Worm (Caenorhabditis elegans): ENCODE results near the gene wrk-1.

Gene wrk-1

DNA sequence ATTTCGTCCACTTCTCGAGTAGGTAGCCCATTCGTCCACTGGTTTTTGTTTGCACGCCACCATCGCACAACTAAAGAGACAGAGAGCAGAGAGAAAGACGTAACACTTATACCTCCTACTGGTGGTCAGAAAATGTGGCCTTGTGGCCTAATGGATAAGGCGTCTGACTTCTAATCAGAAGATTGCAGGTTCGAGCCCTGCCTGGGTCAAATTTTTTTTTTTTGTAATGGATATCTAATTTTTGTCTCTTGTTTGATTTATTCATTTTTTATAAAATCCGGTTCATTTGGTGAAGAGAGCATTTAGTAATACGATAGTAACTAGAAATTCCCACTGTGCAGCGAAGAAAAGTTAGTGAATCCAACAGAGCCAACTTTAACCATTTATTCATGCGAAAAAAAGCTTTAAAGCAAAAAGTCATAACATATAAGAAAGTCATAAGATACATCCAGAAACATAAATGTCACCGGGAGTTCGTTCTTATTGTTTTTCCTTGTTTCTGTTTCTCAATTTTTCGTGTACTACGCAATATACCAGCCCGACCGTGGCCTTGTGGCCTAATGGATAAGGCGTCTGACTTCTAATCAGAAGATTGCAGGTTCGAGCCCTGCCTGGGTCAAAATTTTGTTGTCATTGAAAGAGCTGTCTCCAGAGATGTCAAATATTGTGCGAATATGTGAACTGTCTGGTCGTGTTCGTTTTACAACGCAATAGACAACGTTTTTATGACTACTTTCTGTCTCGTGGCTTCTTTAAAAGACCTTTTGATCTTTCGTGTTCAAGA is 6.1 kb downstream of the wrk-1 start (continued):
- TF ChIP-seq F13H6.1 (tag; optimal IDR thresholded peaks at IDR 0.05) (peak; percentile 10), alr-1 (tag; optimal IDR thresholded peaks at IDR 0.05) (no peak), nhr-21 (tag; optimal IDR thresholded peaks at IDR 0.05) (peak; percentile 48), C34F6.9 (tag; optimal IDR thresholded peaks at IDR 0.05) (peak; percentile 12), lin-13 (GFP tag; optimal IDR thresholded peaks at IDR 0.05) (peak; percentile 36), nhr-237 (tag; optimal IDR thresholded peaks at IDR 0.05) (no peak)

DNA sequence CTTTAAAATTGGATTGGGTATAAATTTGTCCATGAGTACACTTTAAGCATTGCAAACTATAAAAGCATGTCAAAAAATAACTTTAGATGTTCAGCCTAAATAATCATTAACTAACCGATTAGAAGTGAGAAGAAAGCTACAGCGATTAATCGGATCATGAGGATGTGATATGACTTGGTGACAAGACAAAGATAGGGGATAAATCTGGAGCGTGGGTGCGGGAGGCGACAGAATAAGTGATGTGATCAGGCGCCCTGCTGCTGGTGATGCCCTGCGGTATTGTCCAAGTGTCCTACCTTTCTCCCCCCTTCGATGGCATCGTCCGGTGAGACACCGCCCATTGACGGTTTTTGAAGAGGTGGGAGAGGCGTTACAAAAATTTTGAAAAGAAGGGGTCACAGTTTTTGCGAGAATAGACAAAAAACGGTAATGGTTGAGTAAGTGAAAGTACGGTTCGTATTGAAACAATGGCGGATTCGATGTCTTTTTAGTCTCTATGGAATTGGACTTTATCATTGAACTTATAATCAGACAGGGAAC is 7.7 kb downstream of the wrk-1 start, which contains the start of gene F41D9.2:
TSS of gene F41D9.2 (minus strand) at position 304 of the 540 bp plus-strand sequence.
- no peak for TF ChIP-seq mdl-1 (tag; optimal IDR thresholded peaks at IDR 0.05)
- peak; percentile 61 for TF ChIP-seq blmp-1 (tag; optimal IDR thresholded peaks at IDR 0.05; ENCODE audit: insufficient read depth)

- TF ChIP-seq Y55F3AM.14 (GFP tag; optimal IDR thresholded peaks at IDR 0.05) (no peak), lsy-2 (tag; optimal IDR thresholded peaks at IDR 0.05) (no peak), lin-11 (tag; optimal IDR thresholded peaks at IDR 0.05) (no peak), nhr-10 (tag; optimal IDR thresholded peaks at IDR 0.05) (no peak), ceh-16 (tag; optimal IDR thresholded peaks at IDR 0.05) (no peak), ztf-1 (GFP tag; conservative IDR thresholded peaks at IDR 0.05) (no peak), nhr-129 (tag; optimal IDR thresholded peaks at IDR 0.05) (peak; percentile 49), fos-1 (tag; optimal IDR thresholded peaks at IDR 0.05) (peak; percentile 4), elt-1 (tag; optimal IDR thresholded peaks at IDR 0.05) (no peak), sem-4 (tag; optimal IDR thresholded peaks at IDR 0.05) (no peak), mab-5 (tag; optimal IDR thresholded peaks at IDR 0.05) (no peak), crh-2 (tag; optimal IDR thresholded peaks at IDR 0.05) (peak; percentile 54), ceh-82 (tag; optimal IDR thresholded peaks at IDR 0.05) (no peak), nhr-12 (tag; optimal IDR thresholded peaks at IDR 0.05) (no peak), sma-9 (GFP tag; optimal IDR thresholded peaks at IDR 0.05) (peak; percentile 40), sma-9 (tag; optimal IDR thresholded peaks at IDR 0.05) (no peak), ztf-11 (tag; optimal IDR thresholded peaks at IDR 0.05) (no peak)
These were observed 10.7 kb downstream of the wrk-1 start for ce11 chrX:8381651-8382050.

DNA sequence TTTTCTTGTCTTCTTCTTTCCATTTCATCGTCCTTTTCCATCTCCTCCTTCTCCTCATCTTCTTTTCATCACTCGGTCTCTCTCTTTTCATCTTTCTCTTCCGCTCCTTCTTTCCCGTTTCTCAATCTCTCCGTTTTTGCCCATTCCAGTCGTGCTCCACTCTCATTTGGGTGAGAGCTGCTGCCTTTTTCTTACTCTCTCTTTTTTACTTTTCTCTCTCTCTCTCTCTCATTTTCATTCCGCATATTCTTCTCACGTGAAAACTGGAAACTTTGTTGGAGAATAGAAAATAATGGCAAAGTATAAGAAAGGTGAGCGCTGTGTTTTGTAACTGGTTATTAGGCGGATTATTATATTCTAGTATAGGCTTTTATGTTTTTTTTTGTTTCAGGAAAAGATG is 14.1 kb downstream of the wrk-1 start, which contains the start of gene tbc-18:
TSS of gene tbc-18 (plus strand) at position 246 of the 400 bp plus-strand sequence.
- TF ChIP-seq nhr-10 (tag; optimal IDR thresholded peaks at IDR 0.05) (no peak), sem-4 (tag; optimal IDR thresholded peaks at IDR 0.05) (no peak), F13H6.1 (tag; optimal IDR thresholded peaks at IDR 0.05) (peak; percentile 60), ceh-16 (tag; optimal IDR thresholded peaks at IDR 0.05) (no peak), ztf-4 (tag; optimal IDR thresholded peaks at IDR 0.05) (peak; percentile 41), fos-1 (tag; optimal IDR thresholded peaks at IDR 0.05) (no peak), Y55F3AM.14 (GFP tag; optimal IDR thresholded peaks at IDR 0.05) (peak; percentile 34), lin-39 (tag; optimal IDR thresholded peaks at IDR 0.05) (no peak), nhr-77 (tag; optimal IDR thresholded peaks at IDR 0.05) (no peak), ZK546.5 (tag; optimal IDR thresholded peaks at IDR 0.05) (no peak), nhr-6 (tag; optimal IDR thresholded peaks at IDR 0.05) (peak; percentile 23), nhr-23 (tag; optimal IDR thresholded peaks at IDR 0.05) (no peak), nhr-237 (tag; optimal IDR thresholded peaks at IDR 0.05) (no peak), gmeb-1 (tag; optimal IDR thresholded peaks at IDR 0.05) (no peak), C34F6.9 (tag; optimal IDR thresholded peaks at IDR 0.05) (peak; percentile 73), ceh-82 (tag; optimal IDR thresholded peaks at IDR 0.05) (no peak), R02D3.7 (tag; optimal IDR thresholded peaks at IDR 0.05) (no peak), sma-9 (GFP tag; optimal IDR thresholded peaks at IDR 0.05) (peak; percentile 45), sma-9 (tag; optimal IDR thresholded peaks at IDR 0.05) (no peak), lsy-2 (tag; optimal IDR thresholded peaks at IDR 0.05) (peak in 1 of 2 experiments; percentile 49), blmp-1 (tag; optimal IDR thresholded peaks at IDR 0.05; ENCODE audit: insufficient read depth) (no peak), elt-1 (tag; optimal IDR thresholded peaks at IDR 0.05) (no peak), unc-39 (tag; optimal IDR thresholded peaks at IDR 0.05) (no peak), snpc-4 (tag; optimal IDR thresholded peaks at IDR 0.05) (no peak), nhr-25 (tag; optimal IDR thresholded peaks at IDR 0.05) (no peak), lin-11 (tag; optimal IDR thresholded peaks at IDR 0.05) (no peak), ama-1 (optimal IDR thresholded peaks at IDR 0.05) (no peak), unc-55 (GFP tag; optimal IDR thresholded peaks at IDR 0.05) (peak; percentile 81), ztf-11 (tag; optimal IDR thresholded peaks at IDR 0.05) (no peak), skn-1 (tag; optimal IDR thresholded peaks at IDR 0.05) (no peak), dmd-4 (tag; optimal IDR thresholded peaks at IDR 0.05) (no peak), sma-3 (GFP tag; optimal IDR thresholded peaks at IDR 0.05) (no peak), unc-62 (GFP tag; optimal IDR thresholded peaks at IDR 0.05) (no peak), peb-1 (tag; optimal IDR thresholded peaks at IDR 0.05) (no peak), mdl-1 (tag; optimal IDR thresholded peaks at IDR 0.05) (peak in 1 of 2 experiments; percentile 48), alr-1 (tag; optimal IDR thresholded peaks at IDR 0.05) (peak; percentile 34), mab-5 (tag; optimal IDR thresholded peaks at IDR 0.05) (no peak), nhr-12 (tag; optimal IDR thresholded peaks at IDR 0.05) (no peak), nhr-11 (tag; optimal IDR thresholded peaks at IDR 0.05) (no peak)
